Worm (Caenorhabditis elegans) whole organism, L3 larva: ENCODE data around the gene spp-11.

Source experiments
- ceh-82 ChIP-seq: fragments of 150-350 bp; optimal IDR thresholded peaks from 2 replicates; lab custom pipeline; 2014; ENCODE audit warnings: missing biosample characterization, missing genetic modification characterization
- elt-1 ChIP-seq: fragments of 150-350 bp; optimal IDR thresholded peaks from 2 replicates; lab custom pipeline; 2014; ENCODE audit warnings: missing biosample characterization, missing genetic modification characterization
- eor-1 ChIP-seq, 2 experiments: fragments of 150-350 bp; optimal IDR thresholded peaks; 2 replicates each; lab custom pipeline; 2014 to 2018; ENCODE audit warnings: missing biosample characterization in 2 of 2, missing genetic modification characterization in 2 of 2
- nhr-11 ChIP-seq: fragments of 150-350 bp; optimal IDR thresholded peaks from 2 replicates; lab custom pipeline; 2014; ENCODE audit warnings: missing biosample characterization, missing genetic modification characterization
- zag-1 ChIP-seq: fragments of 150-350 bp; optimal IDR thresholded peaks from 2 replicates; lab custom pipeline; 2014; ENCODE audit warnings: missing biosample characterization, missing genetic modification characterization

- no peak for TF ChIP-seq nhr-11 (tag; lab: Kevin White, UChicago)
- TF ChIP-seq zag-1 (tag; lab: Kevin White, UChicago) = no peak
- TF ChIP-seq eor-1 (tag; optimal IDR thresholded peaks at IDR 0.05; lab: Kevin White, UChicago) = no peak
- no peak for TF ChIP-seq elt-1 (tag; lab: Kevin White, UChicago)
- no peak for TF ChIP-seq ceh-82
These were observed 46.2 kb upstream of the spp-11 start, which contains the start of gene atg-16.2 for ce11 chrII:6453341-6453806.
